Fruit fly (Drosophila melanogaster) whole organism, larva: ENCODE measurements around the gene CG17264.

Experiments
- noc ChIP-seq: fragments of 200-800 bp; sonication (Bioruptor generic); optimal IDR thresholded peaks from 3 replicates; lab custom pipeline; 2019; ENCODE audit warnings: missing biosample characterization, mild to moderate bottlenecking, missing genetic modification characterization, moderate library complexity

The CG17264 gene

DNA sequence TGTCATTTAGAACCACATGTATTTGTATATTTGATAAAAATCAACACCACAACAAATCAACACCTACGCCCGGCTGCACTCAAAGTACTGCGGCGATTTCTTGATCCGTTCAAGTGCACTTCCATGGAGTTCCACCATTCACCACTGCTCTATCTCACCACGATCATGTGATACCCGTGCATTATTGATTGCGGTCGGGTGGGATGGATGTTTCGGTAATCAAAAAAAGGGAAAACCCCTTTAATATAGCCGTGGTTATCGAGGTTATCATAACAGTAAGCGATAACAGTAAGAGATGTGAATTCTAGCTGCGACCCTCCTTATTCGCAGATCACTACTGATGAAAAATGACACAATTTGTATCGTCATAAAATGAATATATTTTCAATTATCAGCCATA, at the start of gene CG17264, which contains the start of gene CG17224:
CG17264 (plus strand) TSS at position 297 of the 400 bp plus-strand sequence.
CG17224 (minus strand) TSS at position 97 of the 400 bp plus-strand sequence.
- TF ChIP-seq noc (tag; lab: Kevin White, UChicago), result no peak

DNA sequence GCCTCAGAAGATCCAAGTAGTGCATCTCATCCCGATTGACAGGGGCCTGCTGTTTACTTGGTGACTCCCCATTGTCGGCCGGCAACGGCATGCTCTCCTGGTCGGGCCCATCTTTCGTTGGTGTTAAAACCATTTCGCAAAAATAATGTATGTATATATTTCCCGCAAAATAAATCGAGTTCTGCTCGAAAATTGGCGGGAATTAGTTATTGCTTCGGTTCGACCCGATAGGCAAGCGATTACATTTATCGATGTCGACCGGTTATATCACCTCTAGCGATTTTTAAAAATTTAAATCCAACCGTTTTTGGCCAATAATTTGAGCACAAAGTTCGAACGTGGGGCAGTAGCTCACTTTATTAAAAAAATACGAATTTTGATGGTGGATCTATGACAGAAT, 48.9 kb upstream of the CG17264 start, which contains the start of gene Ts:
Ts (minus strand) TSS at position 201 of the 400 bp plus-strand sequence.
- TF ChIP-seq noc (tag; lab: Kevin White, UChicago), result no peak

DNA sequence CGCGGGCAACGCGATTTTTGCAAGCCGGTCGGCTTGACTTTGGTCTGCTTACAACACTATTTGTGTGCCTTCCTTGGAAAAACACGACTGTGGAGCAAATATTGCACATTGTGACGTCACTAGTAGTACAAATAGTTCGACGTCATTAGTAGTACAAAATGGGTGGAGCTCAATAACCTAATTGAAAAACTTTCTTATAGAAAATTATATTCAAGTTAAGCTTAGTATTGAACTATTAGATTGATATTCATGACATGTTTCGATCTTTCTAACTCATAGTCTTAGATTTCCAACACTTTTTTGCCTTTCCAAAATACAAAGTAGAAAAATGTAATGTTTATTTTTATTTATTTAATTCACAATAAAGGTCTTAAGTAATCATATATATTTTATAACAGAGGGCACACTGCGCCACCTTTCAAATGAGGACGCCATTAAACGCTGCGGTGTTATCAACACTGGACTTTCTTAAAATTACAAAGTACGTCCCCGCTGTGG, 45.8 kb upstream of the CG17264 start, which contains the start of the genes Rrp1 and gammaTub23C:
Rrp1 (minus strand) TSS at position 70 of the 498 bp plus-strand sequence.
gammaTub23C (plus strand) TSS at position 453 of the 498 bp plus-strand sequence.
- peak; percentile 90 for TF ChIP-seq noc (tag; lab: Kevin White, UChicago)

DNA sequence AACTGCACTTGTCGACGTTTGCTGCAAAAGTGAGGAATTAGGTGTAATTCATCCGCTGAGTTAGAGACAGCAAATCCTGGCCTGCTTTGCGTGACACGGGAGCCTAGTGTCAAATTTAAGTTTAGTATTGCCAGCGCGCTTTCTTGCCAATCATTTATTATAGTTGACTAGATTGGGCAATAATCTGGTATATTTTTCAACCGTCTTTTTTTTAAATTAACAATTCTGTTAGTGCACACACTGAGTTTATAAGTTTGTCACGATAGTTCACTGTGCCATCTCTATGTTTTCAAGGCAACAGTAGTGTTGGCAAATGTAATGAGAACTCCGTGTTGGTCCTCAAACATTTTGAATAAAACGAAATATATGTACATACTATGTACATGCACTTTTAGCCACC, 41.5 kb upstream of the CG17264 start, which contains the start of the genes CG9641 and CG3165:
CG9641 (minus strand) TSS at position 34 of the 400 bp plus-strand sequence.
CG3165 (plus strand) TSS at position 294 of the 400 bp plus-strand sequence.
- TF ChIP-seq noc (tag; lab: Kevin White, UChicago), result no peak

DNA sequence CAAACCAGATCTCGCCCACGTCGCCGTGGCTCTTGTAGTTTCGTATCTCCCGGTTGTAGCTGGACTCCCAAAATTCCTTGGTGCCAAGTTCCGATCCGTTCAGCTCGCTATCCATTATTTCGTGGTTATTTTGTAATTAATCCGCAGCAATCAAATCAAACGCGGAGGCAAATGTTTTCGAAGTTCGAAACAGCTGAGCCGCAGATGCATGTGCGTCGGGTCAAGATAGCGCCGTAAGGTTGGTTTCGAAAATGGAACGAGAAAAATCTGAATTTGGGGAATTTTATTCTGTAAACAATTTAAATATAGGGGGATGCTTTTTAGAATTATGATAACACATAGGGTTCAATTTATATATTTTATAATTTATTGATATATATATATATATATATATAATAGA, 39.2 kb upstream of the CG17264 start, which contains the start of gene CG9643:
CG9643 (minus strand) TSS at position 198 of the 400 bp plus-strand sequence.
- TF ChIP-seq noc (tag; lab: Kevin White, UChicago), result no peak

DNA sequence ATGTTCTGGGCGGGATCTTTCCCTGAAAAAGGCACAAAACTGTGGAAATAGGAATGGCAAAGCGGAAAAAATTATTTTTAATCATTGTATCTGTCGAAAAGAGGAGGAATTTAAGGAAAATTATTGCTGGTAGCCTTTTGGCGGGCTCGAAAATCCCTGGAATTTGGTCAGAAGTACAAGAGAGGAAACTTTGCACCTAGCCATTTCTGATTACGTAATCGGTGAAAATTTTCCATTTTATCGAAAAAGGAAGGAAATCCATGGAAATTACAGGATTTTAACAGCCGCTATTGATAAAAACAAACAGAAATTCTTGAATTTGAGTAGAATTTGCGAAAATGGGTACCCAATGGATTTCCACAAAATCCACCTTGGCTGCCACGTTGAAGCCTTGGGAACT, 31.5 kb upstream of the CG17264 start:
- TF ChIP-seq noc (tag; lab: Kevin White, UChicago), result no peak

DNA sequence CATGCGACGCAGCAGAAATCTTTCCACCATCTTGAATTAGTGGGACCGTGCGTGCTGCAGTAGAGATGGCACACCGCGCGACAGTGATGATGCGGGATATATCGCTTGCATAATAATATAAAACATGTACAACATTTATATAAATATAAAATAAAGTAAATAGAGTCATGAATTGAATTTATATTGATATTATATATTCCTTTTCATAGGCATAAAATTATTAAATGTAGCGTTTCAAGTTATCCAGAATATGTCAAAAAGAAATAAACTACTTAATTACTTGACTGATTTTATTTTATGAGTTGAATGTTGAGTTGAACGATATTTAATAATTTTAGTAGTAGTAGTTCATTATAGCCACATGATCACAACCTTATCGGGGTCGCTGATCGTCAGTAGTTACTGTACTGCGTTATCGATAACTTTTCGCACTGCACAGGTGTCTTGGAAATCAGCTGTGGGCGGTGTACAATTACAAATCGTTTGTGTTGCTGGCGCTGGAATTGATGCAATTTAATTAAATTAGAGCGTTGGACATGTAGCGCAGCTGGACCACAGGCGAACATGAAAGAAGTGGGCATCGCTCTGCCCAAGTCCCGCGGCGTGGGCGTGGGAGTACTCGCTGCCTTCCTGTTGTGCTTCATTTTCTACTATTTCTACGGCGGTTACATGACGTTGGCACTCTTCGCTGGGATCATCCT, 30.5 kb upstream of the CG17264 start, which contains the start of the genes Chd1 and Bem46:
Chd1 (minus strand) TSS at position 43 of the 701 bp plus-strand sequence.
Bem46 (plus strand) TSS at position 436 of the 701 bp plus-strand sequence.
- TF ChIP-seq noc (tag; lab: Kevin White, UChicago), result no peak

DNA sequence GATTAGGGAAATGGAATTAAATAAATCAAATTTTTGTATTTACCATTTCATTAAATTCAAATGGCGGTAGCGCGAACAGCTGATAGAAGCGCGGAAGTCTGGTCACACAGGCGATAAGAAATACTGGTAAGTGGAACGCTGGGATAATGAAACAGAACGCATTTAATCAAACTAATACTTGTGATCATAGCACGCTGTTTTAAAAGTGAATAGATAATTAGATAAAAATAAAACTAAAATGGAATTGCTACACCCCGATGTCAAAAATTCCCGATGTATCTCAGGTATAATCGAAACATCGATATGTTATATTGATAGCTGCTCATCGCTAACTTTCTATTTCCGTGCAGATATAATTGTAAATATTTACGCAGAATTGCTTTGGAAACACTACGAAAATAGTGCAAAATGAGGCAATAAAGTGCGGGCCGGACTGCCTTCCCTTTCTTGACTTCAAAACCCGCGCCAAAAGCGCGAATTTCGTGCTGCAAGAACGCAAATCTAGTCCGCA, 25.6 kb upstream of the CG17264 start, which contains the start of the genes okr and CG3558:
okr (minus strand) TSS at position 96 of the 511 bp plus-strand sequence.
CG3558 (plus strand) TSS at position 207 of the 511 bp plus-strand sequence.
- TF ChIP-seq noc (tag; lab: Kevin White, UChicago), result no peak

DNA sequence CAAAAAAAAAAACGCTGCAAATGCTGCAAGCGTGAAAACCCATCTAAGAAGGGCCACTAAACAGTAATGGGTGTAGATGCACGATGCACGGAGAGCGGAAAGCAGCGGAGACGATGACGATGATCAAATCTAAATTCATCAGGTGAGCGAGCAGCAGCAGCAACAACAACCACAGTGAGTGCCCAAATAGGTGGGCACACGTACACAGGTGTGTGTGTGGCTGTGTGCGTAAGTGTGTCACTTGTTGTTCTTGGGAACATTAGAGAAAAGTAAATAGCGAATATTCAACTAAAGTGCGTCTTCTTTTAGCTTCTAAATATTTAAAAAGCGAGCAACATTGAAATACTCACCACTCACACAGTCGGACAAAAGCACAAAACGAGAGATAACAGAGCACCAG, 25.1 kb upstream of the CG17264 start:
- no peak for TF ChIP-seq noc (tag; lab: Kevin White, UChicago)

DNA sequence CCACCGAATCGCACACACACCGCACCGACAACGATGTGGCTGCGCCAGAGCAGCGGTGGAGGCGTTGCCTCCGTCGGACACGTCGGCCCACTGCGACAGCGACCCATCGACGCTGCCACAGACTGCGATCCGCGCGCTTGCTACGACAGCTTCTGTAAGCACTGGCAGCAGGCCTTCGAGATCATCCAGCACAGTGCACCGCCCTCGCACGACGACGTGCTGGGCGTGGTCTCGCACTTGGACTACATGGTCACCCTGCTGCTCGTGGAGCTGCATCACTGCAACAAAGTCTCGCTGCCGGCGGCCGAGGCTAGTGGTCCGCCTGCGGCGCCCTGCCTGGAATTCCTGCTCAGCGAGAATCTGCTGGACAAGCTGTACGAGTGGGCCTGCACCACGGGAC, 24.6 kb upstream of the CG17264 start:
- TF ChIP-seq noc (tag; lab: Kevin White, UChicago), result no peak

DNA sequence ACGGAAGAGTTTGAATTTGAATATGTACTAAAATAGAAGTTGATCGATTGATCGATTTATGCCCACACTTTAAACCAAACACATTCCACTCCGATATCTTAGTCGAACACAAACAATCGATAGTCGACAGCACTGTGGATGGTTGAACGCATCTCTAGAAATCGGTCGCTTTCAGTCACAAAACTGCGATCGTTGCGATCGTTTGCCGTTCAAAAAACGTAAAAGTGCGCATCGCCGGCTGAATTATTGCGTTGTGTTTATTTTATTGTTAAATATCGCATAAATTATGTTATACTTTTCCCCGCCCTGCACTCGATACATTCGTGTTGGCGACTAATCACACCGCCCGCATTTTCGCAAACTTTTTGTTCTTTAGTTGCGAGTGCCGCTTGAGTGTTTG, 19.2 kb upstream of the CG17264 start, which contains the start of gene Ccdc85:
Ccdc85 (plus strand) TSS at position 174 of the 400 bp plus-strand sequence.
- no peak for TF ChIP-seq noc (tag; lab: Kevin White, UChicago)

DNA sequence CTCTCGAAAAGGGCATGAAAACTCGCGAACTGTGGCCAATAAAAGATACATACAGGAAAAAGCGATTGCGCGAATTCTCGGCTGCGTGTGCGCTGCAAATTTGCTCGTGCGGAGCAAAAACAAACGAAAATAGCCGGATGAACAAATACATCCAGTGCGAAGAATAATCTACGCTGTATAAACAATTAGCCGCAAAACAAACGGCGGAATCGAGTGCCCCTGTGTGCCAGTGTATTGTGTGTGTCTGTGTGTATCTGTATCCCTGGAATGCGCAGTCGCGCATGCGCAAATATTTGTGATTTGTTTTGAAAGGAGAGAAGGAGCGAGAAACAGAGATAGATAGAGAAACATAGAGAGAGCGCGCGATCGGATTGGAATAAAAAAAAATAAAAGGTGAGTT, 18.7 kb upstream of the CG17264 start:
- TF ChIP-seq noc (tag; lab: Kevin White, UChicago), result no peak

DNA sequence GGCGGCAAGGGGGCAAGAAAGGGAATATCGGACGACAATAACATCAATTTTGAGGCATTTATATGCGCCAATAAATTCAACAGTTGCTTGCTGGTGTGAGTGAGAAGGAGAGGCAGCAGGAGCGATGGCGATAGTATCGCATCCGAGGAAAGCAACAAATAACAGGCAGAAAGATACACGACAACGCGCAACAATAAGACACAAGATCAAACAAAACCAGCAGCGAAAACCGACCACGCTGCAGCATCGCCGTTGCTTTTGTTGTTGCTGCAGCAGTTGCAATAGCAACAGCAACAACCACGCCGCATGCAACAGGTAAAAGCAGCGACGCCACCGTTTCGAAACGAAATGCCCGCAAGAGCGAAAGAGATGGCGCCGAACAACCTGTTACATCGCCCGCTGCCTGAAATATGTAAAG, 17.8 kb upstream of the CG17264 start:
- TF ChIP-seq noc (tag; lab: Kevin White, UChicago), result no peak

DNA sequence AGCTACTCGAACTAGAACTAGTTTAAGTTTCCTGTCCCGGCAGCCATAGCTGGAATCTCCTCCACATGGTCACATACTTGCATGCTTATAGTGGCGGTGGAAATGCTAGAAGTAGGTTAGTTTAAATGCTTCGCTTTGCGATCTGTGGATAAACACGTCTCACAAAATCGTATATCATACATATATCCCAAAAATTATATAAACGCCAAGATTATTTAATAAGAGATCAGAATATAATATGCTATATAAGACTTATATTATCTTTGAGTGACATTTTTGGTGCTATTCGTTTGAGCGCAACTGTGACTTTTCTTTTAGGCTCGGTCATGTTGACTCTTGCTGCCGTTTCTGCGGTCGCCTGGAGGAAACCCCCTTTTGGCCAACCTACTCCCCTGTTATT, 16.4 kb upstream of the CG17264 start:
- no peak for TF ChIP-seq noc (tag; lab: Kevin White, UChicago)

DNA sequence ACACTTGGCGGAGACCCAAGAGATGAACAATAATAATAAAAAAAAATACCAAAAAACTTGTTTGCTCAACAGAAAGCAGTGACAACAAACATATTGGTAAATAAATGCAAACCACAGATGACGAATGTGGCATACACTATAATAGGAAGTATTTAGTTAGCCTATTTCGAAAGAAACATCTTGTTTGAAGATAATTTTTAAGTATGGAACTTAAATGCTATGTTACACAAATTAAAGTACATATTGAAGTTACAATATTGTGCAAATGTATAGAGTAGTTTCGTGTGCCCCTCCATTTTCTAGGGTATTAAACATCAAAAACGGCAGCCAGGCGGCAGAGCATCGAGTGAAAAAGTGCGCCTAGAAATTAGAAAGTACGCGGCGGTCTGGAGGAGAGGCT, 14.9 kb upstream of the CG17264 start:
- TF ChIP-seq noc (tag; lab: Kevin White, UChicago), result no peak

DNA sequence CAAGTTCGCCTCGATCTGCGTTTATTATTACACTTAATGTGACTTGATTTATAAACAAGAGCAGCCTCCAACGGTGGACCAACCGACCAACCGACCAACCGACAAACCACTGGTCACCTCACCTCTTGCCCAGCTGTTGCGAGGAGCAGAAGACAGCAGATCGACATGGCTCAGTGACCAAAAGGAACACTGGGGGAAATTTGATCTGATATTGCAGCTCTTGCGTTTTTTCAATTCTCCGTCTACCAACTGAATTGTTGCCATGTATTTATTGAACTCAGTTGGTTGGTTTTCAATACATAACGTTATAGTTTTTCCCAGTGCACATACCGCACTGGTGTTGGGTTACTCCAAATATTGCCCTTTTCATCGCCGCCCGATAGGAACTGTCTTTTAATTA, 13.7 kb upstream of the CG17264 start:
- TF ChIP-seq noc (tag; lab: Kevin White, UChicago), result no peak
